Worm (Caenorhabditis elegans): ENCODE measurements around the gene R74.2.

R74.2 gene

DNA sequence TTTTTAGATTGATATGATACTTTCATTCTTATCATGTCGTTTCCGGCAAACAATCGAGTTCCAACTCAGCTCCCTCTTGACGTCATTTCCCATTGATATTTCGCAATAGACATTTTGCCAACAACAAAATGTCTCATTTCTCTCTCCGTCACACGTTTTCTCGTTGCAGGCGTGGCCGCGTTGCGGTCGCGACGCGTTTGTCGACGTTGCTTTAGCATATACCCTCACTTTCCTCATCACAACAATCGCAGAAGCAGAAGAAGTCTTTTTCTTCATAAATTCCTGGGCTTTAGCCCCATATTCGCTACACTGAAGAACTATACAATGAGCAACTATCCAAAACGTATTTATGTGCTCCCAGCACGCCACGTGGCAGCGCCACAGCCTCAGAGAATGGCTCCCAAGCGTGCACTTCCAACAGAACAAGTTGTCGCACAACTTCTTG is 5.7 kb downstream of the R74.2 start, which contains the start of gene xbp-1 (continued):
- TF ChIP-seq nhr-28 (tag; optimal IDR thresholded peaks at IDR 0.05), result peak; percentile 92
- TF ChIP-seq arid-1 (GFP tag; conservative IDR thresholded peaks at IDR 0.05), result no peak
- peak; percentile 39 for TF ChIP-seq set-16 (GFP tag; IDR thresholded peaks at IDR 0.05)
- peak; percentile 49 for TF ChIP-seq zfp-2 (tag; optimal IDR thresholded peaks at IDR 0.05)
- no peak for TF ChIP-seq Y105C5A.15 (GFP tag; IDR thresholded peaks at IDR 0.05)
- TF ChIP-seq Y75B8A.6 (GFP tag; IDR thresholded peaks at IDR 0.05), result peak; percentile 51; the same call in 1 of the 2 replicates
- TF ChIP-seq mdl-1 (tag; optimal IDR thresholded peaks at IDR 0.05), result peak; percentile 74 to 93
- TF ChIP-seq nhr-10 (tag; optimal IDR thresholded peaks at IDR 0.05), result peak; percentile 76
- TF ChIP-seq hif-1 (tag; optimal IDR thresholded peaks at IDR 0.05), result peak; percentile 51 to 87
- peak; percentile 99 for TF ChIP-seq dve-1 (tag; optimal IDR thresholded peaks at IDR 0.05; ENCODE audit: insufficient read depth)
- no peak for TF ChIP-seq dmd-8 (GFP tag; IDR thresholded peaks at IDR 0.05)
- no peak for TF ChIP-seq ceh-32 (tag; optimal IDR thresholded peaks at IDR 0.05; ENCODE audit: poor library complexity)
- no peak for TF ChIP-seq aly-2 (tag; optimal IDR thresholded peaks at IDR 0.05)
- TF ChIP-seq lim-7 (GFP tag; IDR thresholded peaks at IDR 0.05), result no peak
- TF ChIP-seq mes-2 (tag; optimal IDR thresholded peaks at IDR 0.05; ENCODE audit: poor library complexity, severe bottlenecking), result peak; percentile 90
- no peak for TF ChIP-seq ceh-28 (tag; optimal IDR thresholded peaks at IDR 0.05)
- no peak for TF ChIP-seq fos-1 (tag; optimal IDR thresholded peaks at IDR 0.05)
- TF ChIP-seq F49E8.2 (tag; optimal IDR thresholded peaks at IDR 0.05; ENCODE audit: borderline replicate concordance), result no peak
- TF ChIP-seq F10B5.3 (tag; optimal IDR thresholded peaks at IDR 0.05), result no peak
- TF ChIP-seq nhr-77 (tag; optimal IDR thresholded peaks at IDR 0.05), result peak; percentile 91
- TF ChIP-seq fkh-10 (GFP tag; optimal IDR thresholded peaks at IDR 0.05), result peak; percentile 76
- 0 out of 2 replicates have a peak, but pooled peaks have one; percentile 64 for TF ChIP-seq nhr-42 (GFP tag; IDR thresholded peaks at IDR 0.05)
- TF ChIP-seq ceh-20 (GFP tag; IDR thresholded peaks at IDR 0.05), result peak; percentile 77
- TF ChIP-seq tag-97 (GFP tag; IDR thresholded peaks at IDR 0.05), result no peak
- no peak for TF ChIP-seq madf-5 (GFP tag; IDR thresholded peaks at IDR 0.05)
- peak; percentile 75 for TF ChIP-seq hmg-1.1 (GFP tag; IDR thresholded peaks at IDR 0.05)
- TF ChIP-seq hlh-30 (tag; optimal IDR thresholded peaks at IDR 0.05; ENCODE audit: insufficient read depth), result peak; percentile 94
- TF ChIP-seq gei-8 (GFP tag; optimal IDR thresholded peaks at IDR 0.05), result no peak
- no peak for TF ChIP-seq ztf-11 (tag; optimal IDR thresholded peaks at IDR 0.05)
- no peak for TF ChIP-seq unc-39 (tag; optimal IDR thresholded peaks at IDR 0.05)

DNA sequence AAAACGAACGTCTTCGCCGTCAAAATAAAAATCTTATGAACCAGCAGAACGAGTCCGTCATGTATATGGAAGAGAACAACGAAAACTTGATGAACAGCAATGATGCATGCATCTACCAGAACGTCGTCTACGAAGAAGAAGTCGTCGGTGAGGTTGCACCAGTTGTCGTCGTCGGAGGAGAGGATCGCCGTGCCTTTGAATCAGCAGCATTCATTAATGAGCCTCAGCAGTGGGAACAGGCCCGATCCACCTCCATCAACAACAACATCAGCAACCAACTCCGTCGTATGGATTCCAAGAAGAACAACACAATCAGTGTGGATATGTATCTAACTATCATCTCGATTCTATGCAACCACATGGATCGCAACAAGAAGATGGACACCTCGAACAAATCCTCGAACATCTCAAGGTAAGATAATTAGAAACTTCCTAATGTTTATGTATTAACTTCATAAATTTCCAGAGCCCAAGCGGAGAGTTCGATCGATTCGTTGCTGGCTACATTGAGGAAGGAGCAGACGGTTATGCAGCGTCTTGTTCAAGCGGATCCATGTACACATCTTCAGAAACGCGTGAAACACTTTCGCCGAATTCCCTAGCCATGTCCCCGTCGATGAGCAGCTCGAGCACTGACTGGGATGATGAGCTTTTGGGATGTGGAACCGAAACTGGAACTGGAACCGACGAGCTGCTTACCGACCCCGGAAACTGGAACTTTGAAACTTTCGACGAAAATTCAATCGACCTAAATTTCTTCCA is 6.6 kb downstream of the R74.2 start:
- TF ChIP-seq mdt-29 (GFP tag; IDR thresholded peaks at IDR 0.05) (no peak), duxl-1 (tag; optimal IDR thresholded peaks at IDR 0.05; ENCODE audit: poor library complexity) (no peak), nhr-25 (tag; optimal IDR thresholded peaks at IDR 0.05; ENCODE audit: borderline replicate concordance, insufficient read depth) (no peak), ZK337.2 (GFP tag; IDR thresholded peaks at IDR 0.05) (0 out of 2 replicates have a peak, but pooled peaks have one; percentile 35), egl-43 (GFP tag; IDR thresholded peaks at IDR 0.05) (peak; percentile 60), hlh-11 (tag; optimal IDR thresholded peaks at IDR 0.05) (no peak), set-16 (GFP tag; IDR thresholded peaks at IDR 0.05) (peak; percentile 25; the same call in 1 of the 2 replicates), aha-1 (tag) (peak; percentile 97), jun-1 (tag; optimal IDR thresholded peaks at IDR 0.05) (no peak), pha-4 (GFP tag; IDR thresholded peaks at IDR 0.05) (0 out of 2 replicates have a peak, but pooled peaks have one; percentile 14), pha-4 (tag; optimal IDR thresholded peaks at IDR 0.05) (no peak), zfp-3 (GFP tag; conservative IDR thresholded peaks at IDR 0.05) (no peak), T26A8.4 (GFP tag; IDR thresholded peaks at IDR 0.05) (no peak), lir-3 (tag; optimal IDR thresholded peaks at IDR 0.05) (no peak)
